Worm (Caenorhabditis elegans) whole organism, mixed stage, embryonic: Measurements from ENCODE around the gene F57G12.1.

Source experiments
- M03D4.4 ChIP-seq: sonication (generic microtip); optimal IDR thresholded peaks from 2 replicates; lab custom pipeline; 2017; ENCODE audit warnings: mild to moderate bottlenecking, missing genetic modification characterization, missing compliant biosample characterization
- bed-3 ChIP-seq: fragments of 200-800 bp; sonication (Bioruptor generic); optimal IDR thresholded peaks from 3 replicates; lab custom pipeline; 2018; ENCODE audit warnings: mild to moderate bottlenecking, missing genetic modification characterization, moderate library complexity, missing compliant biosample characterization
- blmp-1 ChIP-seq: fragments of 150-350 bp; optimal IDR thresholded peaks from 2 replicates; lab custom pipeline; 2014; ENCODE audit warnings: missing biosample characterization, missing genetic modification characterization
- ceh-39 ChIP-seq: fragments of 150-350 bp; optimal IDR thresholded peaks from 2 replicates; lab custom pipeline; 2014; ENCODE audit warnings: missing biosample characterization, missing genetic modification characterization
- ceh-43 ChIP-seq: fragments of 200-800 bp; sonication (Bioruptor generic); optimal IDR thresholded peaks from 2 replicates; lab custom pipeline; 2018; ENCODE audit warnings: mild to moderate bottlenecking, missing genetic modification characterization, moderate library complexity, missing compliant biosample characterization
- ceh-83 ChIP-seq: fragments of 200-800 bp; sonication (Bioruptor generic); optimal IDR thresholded peaks from 2 replicates; lab custom pipeline; 2018; ENCODE audit warnings: mild to moderate bottlenecking, missing genetic modification characterization, missing compliant biosample characterization
- ces-1 ChIP-seq: fragments of 150-350 bp; optimal IDR thresholded peaks from 2 replicates; lab custom pipeline; 2014; ENCODE audit warnings: missing biosample characterization, missing genetic modification reagents, missing genetic modification characterization
- cnd-1 ChIP-seq: fragments of 200-800 bp; sonication (Bioruptor generic); optimal IDR thresholded peaks from 2 replicates; lab custom pipeline; 2018; ENCODE audit warnings: mild to moderate bottlenecking, missing genetic modification characterization, missing compliant biosample characterization
- drap-1 ChIP-seq: fragments of 200-800 bp; sonication (Bioruptor generic); optimal IDR thresholded peaks from 3 replicates; lab custom pipeline; 2018; ENCODE audit warnings: mild to moderate bottlenecking, missing genetic modification characterization, missing compliant biosample characterization
- elt-1 ChIP-seq: sonication (generic microtip); optimal IDR thresholded peaks from 2 replicates; lab custom pipeline; 2017; ENCODE audit warnings: missing genetic modification characterization, mild to moderate bottlenecking, missing compliant biosample characterization, antibody characterized with exemption, moderate library complexity, borderline replicate concordance; ENCODE audit not compliant: insufficient read depth
- flh-1 ChIP-seq: fragments of 200-800 bp; sonication (Bioruptor generic); optimal IDR thresholded peaks from 2 replicates; lab custom pipeline; 2018; ENCODE audit warnings: mild to moderate bottlenecking, missing genetic modification characterization, moderate library complexity, missing compliant biosample characterization
- ham-2 ChIP-seq: fragments of 200-800 bp; sonication (Bioruptor generic); optimal IDR thresholded peaks from 2 replicates; lab custom pipeline; 2018; ENCODE audit warnings: mild to moderate bottlenecking, missing genetic modification characterization, missing compliant biosample characterization
- hlh-1 ChIP-seq: fragments of 150-350 bp; optimal IDR thresholded peaks from 2 replicates; lab custom pipeline; 2014; ENCODE audit warnings: missing biosample characterization, missing genetic modification reagents, missing genetic modification characterization
- lin-13 ChIP-seq: fragments of 150-350 bp; optimal IDR thresholded peaks from 2 replicates; lab custom pipeline; 2014; ENCODE audit warnings: missing biosample characterization, missing genetic modification characterization
- lin-32 ChIP-seq: fragments of 200-800 bp; sonication (Bioruptor generic); optimal IDR thresholded peaks from 2 replicates; lab custom pipeline; 2018; ENCODE audit warnings: mild to moderate bottlenecking, missing genetic modification characterization, missing compliant biosample characterization
- lsy-2 ChIP-seq: fragments of 150-350 bp; optimal IDR thresholded peaks from 2 replicates; lab custom pipeline; 2014; ENCODE audit warnings: missing biosample characterization, missing genetic modification characterization
- mab-5 ChIP-seq: fragments of 150-350 bp; optimal IDR thresholded peaks from 2 replicates; lab custom pipeline; 2014; ENCODE audit warnings: missing biosample characterization, missing genetic modification characterization
- mep-1 ChIP-seq: fragments of 150-350 bp; optimal IDR thresholded peaks from 2 replicates; lab custom pipeline; 2017; ENCODE audit warnings: missing biosample characterization, missing genetic modification reagents, missing genetic modification characterization, inconsistent platforms
- mls-2 ChIP-seq: sonication (generic microtip); optimal IDR thresholded peaks from 2 replicates; lab custom pipeline; 2016; ENCODE audit warnings: mild to moderate bottlenecking, missing genetic modification characterization, moderate library complexity, missing compliant biosample characterization
- nhr-12 ChIP-seq: fragments of 150-350 bp; optimal IDR thresholded peaks from 2 replicates; lab custom pipeline; 2014; ENCODE audit warnings: missing biosample characterization, missing genetic modification characterization
- nhr-237 ChIP-seq: fragments of 150-350 bp; optimal IDR thresholded peaks from 2 replicates; lab custom pipeline; 2014; ENCODE audit warnings: missing biosample characterization, missing genetic modification characterization
- nhr-28 ChIP-seq: fragments of 150-350 bp; optimal IDR thresholded peaks from 2 replicates; lab custom pipeline; 2014; ENCODE audit warnings: missing biosample characterization, missing genetic modification characterization
- pha-4 ChIP-seq: fragments of 150-350 bp; optimal IDR thresholded peaks from 2 replicates; lab custom pipeline; 2018; ENCODE audit warnings: missing biosample characterization, missing genetic modification reagents, missing genetic modification characterization
- sem-2 ChIP-seq: fragments of 200-800 bp; sonication (Bioruptor generic); optimal IDR thresholded peaks from 2 replicates; lab custom pipeline; 2018; ENCODE audit warnings: mild to moderate bottlenecking, missing genetic modification characterization, missing compliant biosample characterization
- sptf-1 ChIP-seq: sonication (generic microtip); optimal IDR thresholded peaks from 2 replicates; lab custom pipeline; 2017; ENCODE audit warnings: mild to moderate bottlenecking, missing genetic modification characterization, moderate library complexity, missing compliant biosample characterization
- tbx-8 ChIP-seq: fragments of 200-800 bp; sonication (Bioruptor generic); optimal IDR thresholded peaks from 2 replicates; lab custom pipeline; 2018; ENCODE audit warnings: mild to moderate bottlenecking, missing genetic modification characterization, moderate library complexity, missing compliant biosample characterization
- unc-120 ChIP-seq: sonication (generic microtip); optimal IDR thresholded peaks from 2 replicates; lab custom pipeline; 2017; ENCODE audit warnings: missing genetic modification characterization, missing compliant biosample characterization; ENCODE audit not compliant: poor library complexity, severe bottlenecking
- unc-39 ChIP-seq: fragments of 150-350 bp; optimal IDR thresholded peaks from 2 replicates; lab custom pipeline; 2014; ENCODE audit warnings: missing biosample characterization, missing genetic modification characterization
- unc-62 ChIP-seq: fragments of 150-350 bp; optimal IDR thresholded peaks from 2 replicates; lab custom pipeline; 2014; ENCODE audit warnings: missing biosample characterization, missing genetic modification reagents, missing genetic modification characterization
- zip-8 ChIP-seq: fragments of 150-350 bp; optimal IDR thresholded peaks from 2 replicates; lab custom pipeline; 2014; ENCODE audit warnings: missing biosample characterization, missing genetic modification characterization

Gene F57G12.1

DNA sequence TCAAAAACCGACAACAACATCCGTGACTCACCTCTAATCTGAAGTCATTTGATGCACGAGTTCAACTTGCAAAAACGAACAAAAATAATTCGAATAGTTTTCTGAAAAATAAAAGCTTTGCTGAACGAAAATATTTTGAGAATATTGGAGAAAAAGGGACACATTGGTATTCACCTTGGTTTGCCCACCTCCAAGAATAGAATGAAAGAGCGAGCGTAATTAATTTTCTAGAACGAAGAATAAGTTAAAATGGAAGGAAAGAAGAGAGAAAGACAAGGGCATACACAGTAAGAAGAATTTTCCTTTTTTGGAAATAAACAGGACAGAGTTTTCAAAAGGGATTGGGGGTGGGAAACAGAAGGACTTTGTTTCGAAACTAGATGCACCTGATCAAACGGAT is 41.3 kb upstream of the F57G12.1 start, which contains the start of gene cab-1:
cab-1 (minus strand) TSS at position 101 of the 400 bp plus-strand sequence.
- no peak for TF ChIP-seq lsy-2 (tag; lab: Kevin White, UChicago)
- no peak for TF ChIP-seq elt-1 (tag; lab: Kevin White, UChicago)
- no peak for TF ChIP-seq nhr-237
- TF ChIP-seq M03D4.4 (tag; lab: Kevin White, UChicago): no peak
- no peak for TF ChIP-seq blmp-1 (tag; lab: Kevin White, UChicago)
- TF ChIP-seq ces-1 (GFP tag; lab: Kevin White, UChicago): no peak
- TF ChIP-seq mab-5 (tag; lab: Kevin White, UChicago): no peak
- no peak for TF ChIP-seq ceh-39 (tag; lab: Kevin White, UChicago)
- no peak for TF ChIP-seq lin-13 (tag; lab: Kevin White, UChicago)
- TF ChIP-seq ham-2 (GFP tag; lab: Kevin White, UChicago): no peak
- TF ChIP-seq pha-4 (tag; lab: Kevin White, UChicago): no peak
- TF ChIP-seq flh-1 (GFP tag; lab: Kevin White, UChicago): no peak
- TF ChIP-seq, all 35 proteins: peak for 0

DNA sequence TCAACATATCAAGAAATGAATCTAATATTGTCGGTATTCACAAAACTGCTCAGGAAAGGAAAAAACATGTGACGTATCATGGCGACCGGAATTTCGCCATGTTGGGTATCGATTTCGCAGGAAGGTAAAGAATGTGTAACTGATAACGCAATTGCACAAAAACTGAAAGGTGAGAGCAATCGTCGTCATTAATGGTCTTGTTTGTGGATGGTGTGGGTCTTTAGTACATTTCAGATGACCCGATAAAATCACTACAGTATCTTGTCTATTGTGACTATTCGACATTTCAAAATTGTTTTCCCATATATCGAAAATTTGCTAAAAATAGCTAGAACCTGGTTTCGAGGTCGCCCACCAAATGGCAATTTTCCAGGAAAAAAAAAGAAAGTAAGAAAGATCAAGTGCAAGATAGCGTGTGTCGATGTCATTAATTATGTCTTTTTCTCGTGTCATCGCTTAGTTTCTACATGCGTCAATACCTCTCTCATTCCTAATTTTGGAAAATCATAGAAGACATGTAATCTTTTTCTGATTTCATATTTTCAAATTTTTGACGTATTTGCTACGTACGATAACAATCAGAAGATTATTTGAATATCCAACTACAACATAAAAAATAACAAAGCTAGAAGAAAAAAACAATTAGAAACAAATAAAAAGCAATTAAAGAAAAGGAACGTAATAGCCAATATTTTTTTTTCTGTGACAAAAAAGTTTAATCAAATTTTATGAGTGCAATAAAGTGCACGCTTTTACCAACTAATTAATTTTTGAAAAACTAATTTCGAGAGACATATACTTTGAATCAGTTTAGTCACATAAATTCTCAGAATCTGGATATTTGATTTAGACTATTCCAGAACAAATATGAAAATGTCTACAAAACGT is 38.9 kb upstream of the F57G12.1 start:
- TF ChIP-seq ceh-83 (GFP tag; lab: Kevin White, UChicago) (no peak), elt-1 (tag; lab: Kevin White, UChicago) (no peak), mls-2 (tag; lab: Kevin White, UChicago) (no peak), ceh-43 (no peak), mep-1 (tag; lab: Kevin White, UChicago) (no peak), nhr-12 (tag; lab: Kevin White, UChicago) (no peak), tbx-8 (GFP tag; lab: Kevin White, UChicago) (no peak), nhr-28 (no peak)

DNA sequence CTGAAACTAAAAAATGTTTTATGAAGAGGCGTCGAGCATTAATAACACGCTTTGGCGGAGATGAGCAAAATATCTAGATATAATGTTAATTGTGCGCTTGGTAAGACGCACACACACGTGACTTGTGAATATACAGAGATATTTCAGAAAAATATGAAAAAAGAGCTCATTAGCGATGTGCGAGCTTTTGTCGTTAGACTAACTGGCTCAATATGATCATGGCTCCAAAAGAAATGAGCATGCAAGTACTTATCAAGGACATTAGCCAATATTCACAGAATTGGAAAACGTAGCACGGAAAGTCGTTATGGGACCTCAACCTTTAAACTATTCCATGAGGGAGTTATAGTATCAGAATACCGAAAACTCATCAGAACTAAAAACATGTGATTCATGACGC is 35.6 kb upstream of the F57G12.1 start:
- TF ChIP-seq unc-120 (no peak), M03D4.4 (tag; lab: Kevin White, UChicago) (no peak), nhr-28 (no peak), ham-2 (GFP tag; lab: Kevin White, UChicago) (no peak), ceh-83 (GFP tag; lab: Kevin White, UChicago) (no peak), mls-2 (tag; lab: Kevin White, UChicago) (no peak), bed-3 (GFP tag; lab: Kevin White, UChicago) (no peak), unc-39 (tag; lab: Kevin White, UChicago) (no peak), sptf-1 (tag; lab: Kevin White, UChicago) (no peak), cnd-1 (tag; lab: Kevin White, UChicago) (no peak), blmp-1 (tag; lab: Kevin White, UChicago) (no peak)

DNA sequence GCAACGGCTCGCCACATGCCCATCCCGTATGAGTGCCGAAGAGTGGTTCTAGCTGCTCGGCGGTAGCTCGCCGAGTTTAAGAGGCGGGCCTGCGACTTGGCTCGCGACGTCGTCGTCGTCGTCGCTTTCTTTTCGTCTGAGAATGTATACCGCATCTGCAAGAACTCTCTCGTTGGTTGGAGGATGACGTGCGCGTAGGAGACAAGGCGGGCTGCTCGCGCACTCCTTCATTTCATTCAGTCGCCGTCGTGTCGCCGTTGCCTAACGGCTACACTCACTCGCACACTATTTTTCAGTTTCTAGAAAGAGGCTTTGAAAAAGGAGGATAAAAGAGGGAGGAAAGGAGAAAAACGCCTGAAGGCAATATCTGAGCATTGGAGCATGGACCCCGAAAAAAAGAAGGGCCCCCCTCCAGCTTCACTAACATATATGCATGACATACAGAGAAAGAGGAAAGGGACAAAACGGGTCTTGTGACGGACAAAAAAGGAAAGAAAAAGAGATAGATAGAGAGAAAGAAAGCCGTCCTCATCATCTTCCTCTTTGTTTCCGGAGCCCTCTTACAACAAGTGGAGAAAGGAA is 34.1 kb upstream of the F57G12.1 start:
- TF ChIP-seq mls-2 (tag; lab: Kevin White, UChicago): peak; percentile 11
- peak; percentile 33 for TF ChIP-seq mep-1 (tag; lab: Kevin White, UChicago)
- peak; percentile 54 for TF ChIP-seq sptf-1 (tag; lab: Kevin White, UChicago)
- peak; percentile 51 for TF ChIP-seq ces-1 (GFP tag; lab: Kevin White, UChicago)
- TF ChIP-seq ceh-43: no peak
- TF ChIP-seq unc-62: no peak
- no peak for TF ChIP-seq hlh-1
- TF ChIP-seq, all 35 proteins: peak for 4

DNA sequence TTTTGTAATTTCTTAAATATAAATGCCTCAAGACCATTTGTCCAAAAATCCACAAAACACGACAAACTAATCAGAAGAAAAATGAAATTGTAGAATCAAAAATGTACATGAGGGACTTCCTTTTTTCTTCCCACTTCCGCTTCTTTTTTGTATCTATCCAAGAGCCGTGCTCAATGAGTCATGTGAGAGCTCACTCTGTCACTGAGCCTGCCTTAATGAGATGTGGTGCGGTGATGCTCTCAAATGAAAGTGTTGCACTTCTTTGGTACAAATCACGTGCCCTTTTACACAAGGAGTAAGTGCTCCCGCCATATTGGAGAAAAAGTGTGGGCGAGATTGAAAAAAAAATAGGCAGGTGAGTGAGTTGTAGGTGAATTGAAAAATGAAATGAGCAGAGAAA is 32.9 kb upstream of the F57G12.1 start:
- TF ChIP-seq ceh-83 (GFP tag; lab: Kevin White, UChicago): no peak
- no peak for TF ChIP-seq tbx-8 (GFP tag; lab: Kevin White, UChicago)
- TF ChIP-seq sem-2 (GFP tag; lab: Kevin White, UChicago): no peak
- no peak for TF ChIP-seq lin-13 (tag; lab: Kevin White, UChicago)
- TF ChIP-seq unc-120: no peak
- no peak for TF ChIP-seq ces-1 (GFP tag; lab: Kevin White, UChicago)
- no peak for TF ChIP-seq nhr-237
- TF ChIP-seq drap-1 (GFP tag; lab: Kevin White, UChicago): no peak
- no peak for TF ChIP-seq mls-2 (tag; lab: Kevin White, UChicago)
- no peak for TF ChIP-seq sptf-1 (tag; lab: Kevin White, UChicago)
- no peak for TF ChIP-seq unc-62
- no peak for TF ChIP-seq ceh-43
- no peak for TF ChIP-seq zip-8 (tag; lab: Kevin White, UChicago)
- no peak for TF ChIP-seq bed-3 (GFP tag; lab: Kevin White, UChicago)
- no peak for TF ChIP-seq nhr-28
- no peak for TF ChIP-seq lin-32 (GFP tag; lab: Kevin White, UChicago)
- TF ChIP-seq unc-39 (tag; lab: Kevin White, UChicago): no peak
- no peak for TF ChIP-seq hlh-1
- TF ChIP-seq flh-1 (GFP tag; lab: Kevin White, UChicago): no peak
